Fruit fly (Drosophila melanogaster): ENCODE results near the gene CG33725.

Gene CG33725

dm6 chr3L:12434432-12434831, 48.0 kb upstream of the CG33725 start (continued):
- TF ChIP-seq bbx (GFP tag; IDR thresholded peaks at IDR 0.05; ENCODE audit: partially characterized antibody) (peak; percentile 80), CG6654 (GFP tag; optimal IDR thresholded peaks at IDR 0.05) (no peak), trem (tag; optimal IDR thresholded peaks at IDR 0.05) (no peak), CG9215 (GFP tag; IDR thresholded peaks at IDR 0.05) (no peak), CG13287 (GFP tag; IDR thresholded peaks at IDR 0.05; ENCODE audit: partially characterized antibody) (peak; percentile 50; the same call in 1 of the 2 replicates), CG15514 (GFP tag; optimal IDR thresholded peaks at IDR 0.05) (no peak), Jarid2 (GFP tag; optimal IDR thresholded peaks at IDR 0.05) (peak; percentile 14), pzg (GFP tag; optimal IDR thresholded peaks at IDR 0.05) (no peak), CG2199 (GFP tag; IDR thresholded peaks at IDR 0.05) (no peak), otp (GFP tag; IDR thresholded peaks at IDR 0.05) (no peak), Opbp (GFP tag; IDR thresholded peaks at IDR 0.05; ENCODE audit: partially characterized antibody) (peak; percentile 79; the same call in 2 of the 3 replicates), gsb (GFP tag; IDR thresholded peaks at IDR 0.05) (no peak), CG14050 (GFP tag; IDR thresholded peaks at IDR 0.05) (no peak), knrl (GFP tag; IDR thresholded peaks at IDR 0.05; ENCODE audit: partially characterized antibody) (peak; percentile 39; the same call in 1 of the 3 replicates), B-H1 (GFP tag; IDR thresholded peaks at IDR 0.05) (no peak), Usf (GFP tag; optimal IDR thresholded peaks at IDR 0.05) (no peak), Ssrp (tag; optimal IDR thresholded peaks at IDR 0.05) (no peak), rib (GFP tag; IDR thresholded peaks at IDR 0.05) (no peak), CG3838 (GFP tag; optimal IDR thresholded peaks at IDR 0.05) (no peak), GATAe (GFP tag; conservative IDR thresholded peaks at IDR 0.05) (no peak), unpg (GFP tag; optimal IDR thresholded peaks at IDR 0.05) (no peak), Bgb (GFP tag; IDR thresholded peaks at IDR 0.05; ENCODE audit: partially characterized antibody) (peak; percentile 82), ap (GFP tag; IDR thresholded peaks at IDR 0.05) (no peak), mld (GFP tag; IDR thresholded peaks at IDR 0.05; ENCODE audit: partially characterized antibody) (0 out of 3 replicates have a peak, but pooled peaks have one; percentile 15), repo (GFP tag; optimal IDR thresholded peaks at IDR 0.05) (no peak), scrt (GFP tag; optimal IDR thresholded peaks at IDR 0.05) (no peak), insv (GFP tag; optimal IDR thresholded peaks at IDR 0.05) (no peak), CG31224 (GFP tag; IDR thresholded peaks at IDR 0.05) (no peak), Pdp1 (GFP tag; optimal IDR thresholded peaks at IDR 0.05) (peak in 1 of 2 experiments; percentile 88), CG1233 (GFP tag; optimal IDR thresholded peaks at IDR 0.05) (no peak), her (GFP tag; optimal IDR thresholded peaks at IDR 0.05) (no peak), mirr (GFP tag; optimal IDR thresholded peaks at IDR 0.05) (no peak), CG18764 (GFP tag; optimal IDR thresholded peaks at IDR 0.05) (no peak), shn (GFP tag; optimal IDR thresholded peaks at IDR 0.05) (no peak), vvl (GFP tag; IDR thresholded peaks at IDR 0.05) (peak; percentile 46; the same call in 1 of the 2 replicates), ssp (GFP tag; IDR thresholded peaks at IDR 0.05) (no peak), kah (GFP tag; optimal IDR thresholded peaks at IDR 0.05) (no peak), ro (GFP tag; IDR thresholded peaks at IDR 0.05) (no peak), HLH54F (GFP tag; optimal IDR thresholded peaks at IDR 0.05) (no peak), CoRest (tag; optimal IDR thresholded peaks at IDR 0.05) (no peak), Nf-YA (GFP tag; IDR thresholded peaks at IDR 0.05) (peak; percentile 98), unc-4 (GFP tag; IDR thresholded peaks at IDR 0.05; ENCODE audit: partially characterized antibody) (no peak), CG3065 (GFP tag; optimal IDR thresholded peaks at IDR 0.05) (no peak), CG32532 (GFP tag; IDR thresholded peaks at IDR 0.05) (no peak), Trl (optimal IDR thresholded peaks at IDR 0.05) (peak; percentile 18 to 20), Trl (GFP tag; optimal IDR thresholded peaks at IDR 0.05) (no peak), Dfd (GFP tag; optimal IDR thresholded peaks at IDR 0.05) (no peak), Scr (GFP tag; IDR thresholded peaks at IDR 0.05; ENCODE audit: partially characterized antibody) (peak; percentile 48; the same call in 1 of the 2 replicates), D (optimal IDR thresholded peaks at IDR 0.05) (no peak), D (GFP tag; optimal IDR thresholded peaks at IDR 0.05) (no peak), CG2129 (GFP tag; IDR thresholded peaks at IDR 0.05; ENCODE audit: partially characterized antibody) (no peak)
